Worm (Caenorhabditis elegans) whole organism, L3 larva: ENCODE measurements around the gene C35A5.6.

Experiments used
- R02D3.7 ChIP-seq: fragments of 150-350 bp; optimal IDR thresholded peaks from 2 replicates; lab custom pipeline; 2014; ENCODE audit warnings: missing biosample characterization, missing genetic modification characterization
- ZK546.5 ChIP-seq: sonication (generic microtip); optimal IDR thresholded peaks from 2 replicates; lab custom pipeline; 2017; ENCODE audit warnings: missing biosample characterization, missing genetic modification characterization
- ama-1 ChIP-seq: fragments of 150-350 bp; optimal IDR thresholded peaks from 2 replicates; lab custom pipeline; 2018
- ceh-16 ChIP-seq: sonication (generic microtip); optimal IDR thresholded peaks from 2 replicates; lab custom pipeline; 2017; ENCODE audit warnings: missing biosample characterization, missing genetic modification characterization
- ceh-28 ChIP-seq: fragments of 150-350 bp; optimal IDR thresholded peaks from 2 replicates; lab custom pipeline; 2014; ENCODE audit warnings: missing biosample characterization, missing genetic modification reagents, missing genetic modification characterization
- ceh-82 ChIP-seq: fragments of 150-350 bp; optimal IDR thresholded peaks from 2 replicates; lab custom pipeline; 2014; ENCODE audit warnings: missing biosample characterization, missing genetic modification characterization
- ceh-9 ChIP-seq: sonication (generic microtip); optimal IDR thresholded peaks from 2 replicates; lab custom pipeline; 2018; ENCODE audit warnings: missing biosample characterization, missing genetic modification characterization
- daf-12 ChIP-seq: fragments of 150-350 bp; optimal IDR thresholded peaks from 2 replicates; lab custom pipeline; 2014; ENCODE audit warnings: missing biosample characterization, missing genetic modification reagents, missing genetic modification characterization
- egl-27 ChIP-seq: sonication (generic microtip); optimal IDR thresholded peaks from 4 replicates; lab custom pipeline; 2017; ENCODE audit warnings: missing biosample characterization, missing genetic modification reagents, missing genetic modification characterization
- egl-5 ChIP-seq: fragments of 150-350 bp; optimal IDR thresholded peaks from 2 replicates; lab custom pipeline; 2017; ENCODE audit warnings: missing biosample characterization, missing genetic modification reagents, missing genetic modification characterization, inconsistent platforms
- elt-1 ChIP-seq: fragments of 150-350 bp; optimal IDR thresholded peaks from 2 replicates; lab custom pipeline; 2014; ENCODE audit warnings: missing biosample characterization, missing genetic modification characterization
- elt-2 ChIP-seq: sonication (generic microtip); optimal IDR thresholded peaks from 2 replicates; lab custom pipeline; 2016; ENCODE audit warnings: missing genetic modification reagents, mild to moderate bottlenecking, missing genetic modification characterization, missing compliant biosample characterization
- elt-3 ChIP-seq, 3 experiments: fragments of 150-350 bp in 1 of 3; sonication (generic microtip) in 2 of 3; optimal IDR thresholded peaks; 2 replicates in 2 of 3; 4 replicates in 1 of 3; lab custom pipeline; 2014 to 2017; ENCODE audit warnings: missing biosample characterization in 3 of 3, missing genetic modification characterization in 3 of 3
- eor-1 ChIP-seq, 2 experiments: fragments of 150-350 bp; optimal IDR thresholded peaks; 2 replicates each; lab custom pipeline; 2014 to 2018; ENCODE audit warnings: missing biosample characterization in 2 of 2, missing genetic modification characterization in 2 of 2
- fkh-10 ChIP-seq: sonication (generic microtip); optimal IDR thresholded peaks from 2 replicates; lab custom pipeline; 2017; ENCODE audit warnings: missing biosample characterization, missing genetic modification reagents, missing genetic modification characterization
- fos-1 ChIP-seq: fragments of 150-350 bp; optimal IDR thresholded peaks from 2 replicates; lab custom pipeline; 2014; ENCODE audit warnings: missing biosample characterization, missing genetic modification characterization
- jun-1 ChIP-seq: fragments of 150-350 bp; optimal IDR thresholded peaks from 2 replicates; lab custom pipeline; 2014; ENCODE audit warnings: missing biosample characterization, missing genetic modification reagents, missing genetic modification characterization
- lin-15B ChIP-seq: fragments of 150-350 bp; optimal IDR thresholded peaks from 2 replicates; lab custom pipeline; 2014; ENCODE audit warnings: missing biosample characterization, missing genetic modification characterization
- lin-39 ChIP-seq: fragments of 150-350 bp; optimal IDR thresholded peaks from 2 replicates; lab custom pipeline; 2018; ENCODE audit warnings: missing biosample characterization, missing genetic modification reagents, missing genetic modification characterization
- lsy-12 ChIP-seq: sonication (generic microtip); optimal IDR thresholded peaks from 2 replicates; lab custom pipeline; 2016; ENCODE audit warnings: mild to moderate bottlenecking, missing genetic modification characterization, missing compliant biosample characterization
- mml-1 ChIP-seq: fragments of 150-350 bp; sonication (generic microtip); optimal IDR thresholded peaks from 3 replicates; lab custom pipeline; 2014; ENCODE audit warnings: missing biosample characterization, missing genetic modification characterization
- nfya-1 ChIP-seq: sonication (generic microtip); optimal IDR thresholded peaks from 2 replicates; lab custom pipeline; 2017; ENCODE audit warnings: missing genetic modification characterization, mild to moderate bottlenecking, missing compliant biosample characterization, antibody characterized with exemption, moderate library complexity; ENCODE audit not compliant: insufficient read depth
- nhr-12 ChIP-seq: fragments of 150-350 bp; optimal IDR thresholded peaks from 2 replicates; lab custom pipeline; 2014; ENCODE audit warnings: missing biosample characterization, missing genetic modification characterization
- nhr-23 ChIP-seq: fragments of 150-350 bp; optimal IDR thresholded peaks from 2 replicates; lab custom pipeline; 2014; ENCODE audit warnings: missing biosample characterization, missing genetic modification reagents, missing genetic modification characterization
- nhr-237 ChIP-seq: fragments of 150-350 bp; optimal IDR thresholded peaks from 2 replicates; lab custom pipeline; 2014; ENCODE audit warnings: missing biosample characterization, missing genetic modification characterization
- nhr-25 ChIP-seq: sonication (generic microtip); optimal IDR thresholded peaks from 2 replicates; lab custom pipeline; 2017; ENCODE audit warnings: missing biosample characterization, missing genetic modification characterization
- nhr-28 ChIP-seq: fragments of 150-350 bp; optimal IDR thresholded peaks from 2 replicates; lab custom pipeline; 2014; ENCODE audit warnings: missing biosample characterization, missing genetic modification characterization
- nhr-43 ChIP-seq: sonication (generic microtip); optimal IDR thresholded peaks from 2 replicates; lab custom pipeline; 2016; ENCODE audit warnings: mild to moderate bottlenecking, missing genetic modification characterization, missing compliant biosample characterization; ENCODE audit not compliant: poor library complexity, severe bottlenecking
- nhr-67 ChIP-seq: fragments of 150-350 bp; optimal IDR thresholded peaks from 2 replicates; lab custom pipeline; 2014; ENCODE audit warnings: missing biosample characterization, missing genetic modification characterization
- nhr-76 ChIP-seq: fragments of 150-350 bp; sonication (generic microtip); optimal IDR thresholded peaks from 5 replicates; lab custom pipeline; 2014; ENCODE audit warnings: missing biosample characterization, missing genetic modification characterization
- pha-4 ChIP-seq: fragments of 150-350 bp; optimal IDR thresholded peaks from 2 replicates; lab custom pipeline; 2014; ENCODE audit warnings: missing biosample characterization, missing genetic modification reagents, missing genetic modification characterization
- pqm-1 ChIP-seq: fragments of 150-350 bp; optimal IDR thresholded peaks from 2 replicates; lab custom pipeline; 2017; ENCODE audit warnings: missing biosample characterization, missing genetic modification characterization, inconsistent platforms
- sea-2 ChIP-seq: fragments of 150-350 bp; sonication (generic microtip); optimal IDR thresholded peaks from 4 replicates; lab custom pipeline; 2014; ENCODE audit warnings: missing biosample characterization, missing genetic modification reagents, missing genetic modification characterization
- skn-1 ChIP-seq: fragments of 150-350 bp; optimal IDR thresholded peaks from 2 replicates; lab custom pipeline; 2014; ENCODE audit warnings: missing biosample characterization, missing genetic modification characterization
- snpc-4 ChIP-seq: fragments of 150-350 bp; optimal IDR thresholded peaks from 2 replicates; lab custom pipeline; 2014; ENCODE audit warnings: missing biosample characterization, missing genetic modification characterization
- unc-39 ChIP-seq: sonication (generic microtip); optimal IDR thresholded peaks from 4 replicates; lab custom pipeline; 2017; ENCODE audit warnings: missing biosample characterization, missing genetic modification characterization
- unc-62 ChIP-seq: fragments of 150-350 bp; sonication (generic microtip); optimal IDR thresholded peaks from 4 replicates; lab custom pipeline; 2014; ENCODE audit warnings: missing biosample characterization, missing genetic modification reagents, missing genetic modification characterization
- zag-1 ChIP-seq: fragments of 150-350 bp; optimal IDR thresholded peaks from 2 replicates; lab custom pipeline; 2014; ENCODE audit warnings: missing biosample characterization, missing genetic modification characterization
- ztf-11 ChIP-seq: fragments of 150-350 bp; optimal IDR thresholded peaks from 2 replicates; lab custom pipeline; 2014; ENCODE audit warnings: missing biosample characterization, missing genetic modification characterization
- ztf-4 ChIP-seq: fragments of 150-350 bp; optimal IDR thresholded peaks from 2 replicates; lab custom pipeline; 2014; ENCODE audit warnings: missing biosample characterization, missing genetic modification characterization

Gene C35A5.6

DNA sequence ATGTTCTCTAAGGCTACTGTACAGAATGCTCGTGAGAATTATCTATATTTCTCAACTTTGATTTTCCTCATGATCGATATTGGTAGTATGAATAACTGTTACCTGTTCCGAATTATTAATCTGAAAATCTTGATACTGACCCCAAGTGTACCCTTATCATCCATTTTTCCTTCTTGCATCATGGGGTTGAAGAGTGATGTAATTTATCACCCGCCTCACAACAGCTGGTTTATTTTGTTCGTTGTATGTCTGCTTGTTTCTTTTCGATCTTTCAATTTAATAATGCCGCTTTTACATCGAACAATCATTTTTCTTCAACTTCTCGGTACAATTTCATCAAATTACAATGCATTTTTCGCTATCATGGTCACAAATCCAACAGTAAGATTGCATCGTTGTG is at the start of gene C35A5.6:
Gene C35A5.6 (plus strand): TSS at position 283 of the 400 bp plus-strand sequence.
- no peak for TF ChIP-seq ceh-16 (tag; lab: Kevin White, UChicago)
- TF ChIP-seq nhr-67, result no peak
- TF ChIP-seq elt-1 (tag; lab: Kevin White, UChicago), result no peak
- no peak for TF ChIP-seq nhr-76 (tag; lab: Kevin White, UChicago)
- TF ChIP-seq pha-4 (tag; lab: Kevin White, UChicago), result no peak

DNA sequence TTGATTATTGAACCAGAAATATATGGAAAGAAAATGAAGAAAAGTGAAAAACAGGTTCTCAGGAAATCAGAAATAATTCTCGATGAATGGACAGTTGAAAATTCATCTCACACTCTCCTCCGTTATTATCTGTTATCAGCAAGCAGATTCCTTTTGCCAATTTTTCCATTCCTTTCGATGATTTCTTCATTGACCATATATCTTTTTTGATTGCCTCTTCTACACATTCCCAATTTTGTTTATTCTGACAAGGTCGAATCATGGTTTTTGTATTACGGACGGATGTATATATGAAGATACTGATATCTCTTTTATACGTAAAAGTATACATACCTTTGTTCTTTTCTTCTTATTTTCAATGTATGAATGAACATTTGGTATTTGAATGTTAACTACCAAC is 48.3 kb upstream of the C35A5.6 start:
- TF ChIP-seq snpc-4 (tag; lab: Kevin White, UChicago) (no peak), nhr-43 (tag; lab: Kevin White, UChicago) (peak; percentile 34), nhr-237 (no peak), nhr-25 (no peak), zag-1 (no peak), jun-1 (tag; lab: Kevin White, UChicago) (no peak), lin-39 (tag; lab: Kevin White, UChicago) (no peak), R02D3.7 (no peak), ceh-16 (tag; lab: Kevin White, UChicago) (no peak), nhr-28 (no peak), ZK546.5 (tag; lab: Kevin White, UChicago) (no peak), daf-12 (tag; lab: Kevin White, UChicago) (no peak), fkh-10 (GFP tag; lab: Kevin White, UChicago) (no peak), elt-3 (tag; optimal IDR thresholded peaks at IDR 0.05; lab: Kevin White, UChicago) (peak in 1 of 3 experiments; percentile 9)

ce11 chrV:10462066-10462465 is 46.9 kb upstream of the C35A5.6 start, which contains the start of gene chw-1:
Gene chw-1, plus strand, starts transcription at chrV:10462282.
- no peak for TF ChIP-seq daf-12 (tag; lab: Kevin White, UChicago)
- TF ChIP-seq lin-39 (tag; lab: Kevin White, UChicago), result no peak
- TF ChIP-seq ceh-82 (tag; lab: Kevin White, UChicago), result no peak
- TF ChIP-seq egl-27 (tag; lab: Kevin White, UChicago), result no peak
- TF ChIP-seq ceh-9 (tag; lab: Kevin White, UChicago), result no peak
- TF ChIP-seq ztf-11 (tag; lab: Kevin White, UChicago), result no peak
- no peak for TF ChIP-seq mml-1 (tag; lab: Kevin White, UChicago)

DNA sequence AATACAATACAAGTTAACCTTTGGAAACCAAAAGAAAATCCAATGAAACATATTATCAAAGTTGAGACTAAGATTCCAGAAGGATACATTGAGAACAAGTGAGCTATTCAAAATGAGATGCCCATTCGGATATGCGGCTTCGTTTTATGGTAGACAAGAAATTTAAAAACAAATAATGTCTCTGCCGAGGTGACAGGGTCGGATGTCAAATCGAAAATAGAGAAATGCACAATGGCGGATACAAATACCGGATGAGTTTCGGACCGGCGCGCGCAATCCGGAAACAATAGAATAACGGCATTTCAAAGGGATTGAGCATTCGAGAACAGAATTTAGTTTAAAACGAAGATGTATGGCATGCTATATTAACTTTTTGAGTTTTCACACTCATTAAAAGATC is 45.7 kb upstream of the C35A5.6 start, which contains the start of gene F22E12.3:
Gene F22E12.3 (minus strand): TSS at position 101 of the 400 bp plus-strand sequence.
- TF ChIP-seq ama-1 (lab: Kevin White, UChicago) (peak; percentile 10), elt-2 (no peak)

- TF ChIP-seq nhr-23 (tag; lab: Kevin White, UChicago), result no peak
- TF ChIP-seq pqm-1 (tag; lab: Kevin White, UChicago), result no peak
- TF ChIP-seq ZK546.5 (tag; lab: Kevin White, UChicago), result no peak
Observed at ce11 chrV:10464160-10464559, 44.8 kb upstream of the C35A5.6 start.

- TF ChIP-seq sea-2 (GFP tag; lab: Kevin White, UChicago) (no peak), ztf-11 (tag; lab: Kevin White, UChicago) (no peak), lsy-12 (tag; lab: Kevin White, UChicago) (no peak), unc-39 (tag; lab: Kevin White, UChicago) (no peak), nhr-25 (no peak), elt-3 (tag; optimal IDR thresholded peaks at IDR 0.05; lab: Kevin White, UChicago) (no peak), fkh-10 (GFP tag; lab: Kevin White, UChicago) (no peak), snpc-4 (tag; lab: Kevin White, UChicago) (no peak), egl-27 (tag; lab: Kevin White, UChicago) (no peak), nhr-67 (no peak), skn-1 (tag; lab: Kevin White, UChicago) (no peak), pqm-1 (tag; lab: Kevin White, UChicago) (no peak), nhr-12 (no peak), fos-1 (tag; lab: Kevin White, UChicago) (no peak), nhr-76 (tag; lab: Kevin White, UChicago) (no peak), eor-1 (tag; optimal IDR thresholded peaks at IDR 0.05; lab: Kevin White, UChicago) (no peak), jun-1 (tag; lab: Kevin White, UChicago) (no peak), zag-1 (no peak), nhr-237 (no peak), unc-62 (GFP tag; lab: Kevin White, UChicago) (no peak), ama-1 (lab: Kevin White, UChicago) (peak; percentile 1), ceh-28 (tag; lab: Kevin White, UChicago) (no peak), daf-12 (tag; lab: Kevin White, UChicago) (no peak), nhr-28 (no peak), nfya-1 (tag; lab: Kevin White, UChicago) (peak; percentile 39), ceh-9 (tag; lab: Kevin White, UChicago) (no peak), pha-4 (tag; lab: Kevin White, UChicago) (no peak), ZK546.5 (tag; lab: Kevin White, UChicago) (no peak), nhr-43 (tag; lab: Kevin White, UChicago) (peak; percentile 14), ceh-82 (tag; lab: Kevin White, UChicago) (no peak), lin-15B (no peak), ztf-4 (tag; lab: Kevin White, UChicago) (no peak), egl-5 (no peak), lin-39 (tag; lab: Kevin White, UChicago) (peak; percentile 26)
Observed at ce11 chrV:10464746-10465145, 44.2 kb upstream of the C35A5.6 start.
